Fruit fly (Drosophila melanogaster) whole organism, wandering third instar larva: ENCODE data around the gene COX7AL.

ENCODE experiments used
- CG32264 ChIP-seq: fragments of 200-800 bp; sonication (Bioruptor generic); optimal IDR thresholded peaks from 2 replicates; lab custom pipeline; 2016; ENCODE audit warnings: missing biosample characterization, missing genetic modification characterization
- CG9705 ChIP-seq: fragments of 200-800 bp; sonication (Bioruptor generic); optimal IDR thresholded peaks from 2 replicates; lab custom pipeline; 2018; ENCODE audit warnings: missing biosample characterization, mild to moderate bottlenecking, missing genetic modification characterization
- CrebA ChIP-seq: fragments of 200-800 bp; sonication (Bioruptor generic); optimal IDR thresholded peaks from 2 replicates; lab custom pipeline; 2016; ENCODE audit warnings: missing biosample characterization, mild to moderate bottlenecking, missing genetic modification characterization, borderline replicate concordance
- Hr83 ChIP-seq: fragments of 200-300 bp; sonication (Bioruptor generic); optimal IDR thresholded peaks from 2 replicates; lab custom pipeline; 2016; ENCODE audit warnings: missing biosample characterization, mild to moderate bottlenecking, missing genetic modification characterization, moderate library complexity; ENCODE audit not compliant: poor library complexity, severe bottlenecking
- OdsH ChIP-seq: fragments of 200-800 bp; sonication (Bioruptor generic); optimal IDR thresholded peaks from 2 replicates; lab custom pipeline; 2016; ENCODE audit warnings: missing biosample characterization, mild to moderate bottlenecking, missing genetic modification characterization
- jim ChIP-seq: fragments of 175-275, 200-325 bp; sonication (Bioruptor generic); optimal IDR thresholded peaks from 2 replicates; lab custom pipeline; 2016; ENCODE audit warnings: missing biosample characterization, mild to moderate bottlenecking, missing genetic modification characterization
- sv ChIP-seq: fragments of 200-800 bp; sonication (Bioruptor generic); optimal IDR thresholded peaks from 3 replicates; lab custom pipeline; 2016; ENCODE audit warnings: missing biosample characterization, missing genetic modification characterization
- usp ChIP-seq: fragments of >200 bp; optimal IDR thresholded peaks from 2 replicates; lab custom pipeline; 2017; ENCODE audit warnings: missing biosample characterization, missing genetic modification characterization

DNA sequence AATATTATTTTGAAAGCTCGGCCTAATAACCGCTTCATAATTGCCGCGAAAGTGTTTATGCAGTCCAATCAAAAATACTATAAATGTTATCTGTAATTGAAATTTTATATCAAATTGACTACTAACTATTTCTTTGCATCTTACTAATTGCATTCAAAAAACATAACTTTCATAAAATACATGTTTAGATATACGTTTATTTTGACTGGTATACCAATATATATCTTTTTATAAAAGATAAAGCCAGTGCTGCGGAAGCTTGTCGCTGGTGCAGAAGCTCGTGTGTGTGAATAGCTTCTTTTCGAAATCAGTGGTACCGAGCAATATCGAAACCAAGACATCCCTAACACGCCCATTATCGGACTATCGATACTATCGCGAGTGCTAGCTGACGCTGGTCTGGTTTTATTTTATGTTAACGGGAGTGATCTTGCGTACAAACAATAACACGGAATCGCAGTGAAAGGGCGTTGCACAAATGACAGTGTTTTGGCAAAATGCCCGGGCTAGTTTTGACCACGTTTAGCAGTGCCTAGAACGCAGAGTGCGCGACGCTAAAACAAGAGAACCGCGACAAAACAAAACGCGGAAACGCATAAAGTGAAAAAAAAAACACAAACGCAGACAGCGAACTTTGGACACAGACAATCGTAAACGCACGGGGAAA, 6.1 kb downstream of the COX7AL start, which contains the start of gene Atg13:
- TF ChIP-seq Hr83 (GFP tag; lab: Kevin White, UChicago) (no peak), CG9705 (GFP tag; lab: Kevin White, UChicago) (no peak), sv (GFP tag; lab: Kevin White, UChicago) (peak; percentile 1), CrebA (GFP tag; lab: Kevin White, UChicago) (no peak), OdsH (GFP tag; lab: Kevin White, UChicago) (no peak), CG32264 (GFP tag; lab: Kevin White, UChicago) (no peak), jim (GFP tag; lab: Kevin White, UChicago) (no peak), usp (GFP tag; lab: Kevin White, UChicago) (no peak)
